Fruit fly (Drosophila melanogaster) whole organism, embryonic: ENCODE data around the gene CG5440.

ENCODE experiments used
- Aef1 ChIP-seq: fragments of 200-800 bp; sonication (Bioruptor generic); IDR thresholded peaks from 3 replicates; pipeline ENCODE4 v1.3.6; 2022; ENCODE audit warnings: missing biosample characterization, missing genetic modification characterization
- CG10274 ChIP-seq: fragments of 200-800 bp; sonication (Bioruptor generic); optimal IDR thresholded peaks from 3 replicates; lab custom pipeline; 2017; ENCODE audit warnings: missing biosample characterization, mild to moderate bottlenecking, missing genetic modification characterization
- CG10431 ChIP-seq: fragments of 200-800 bp; sonication (Bioruptor generic); optimal IDR thresholded peaks from 3 replicates; lab custom pipeline; 2018; ENCODE audit warnings: missing biosample characterization, mild to moderate bottlenecking, missing genetic modification characterization
- CG10565 ChIP-seq: fragments of 200-800 bp; sonication (Bioruptor generic); optimal IDR thresholded peaks from 3 replicates; lab custom pipeline; 2016; ENCODE audit warnings: missing biosample characterization, mild to moderate bottlenecking, missing genetic modification characterization
- CG12769 ChIP-seq: fragments of 200-800 bp; sonication (Bioruptor generic); optimal IDR thresholded peaks from 2 replicates; lab custom pipeline; 2019; ENCODE audit warnings: missing biosample characterization, mild to moderate bottlenecking, missing genetic modification characterization, moderate library complexity
- CG15696 ChIP-seq: fragments of 200-800 bp; sonication (Bioruptor generic); optimal IDR thresholded peaks from 2 replicates; lab custom pipeline; 2019; ENCODE audit warnings: missing biosample characterization, mild to moderate bottlenecking, missing genetic modification characterization, moderate library complexity
- CG17359 ChIP-seq: fragments of 200-800 bp; sonication (Bioruptor generic); optimal IDR thresholded peaks from 3 replicates; lab custom pipeline; 2018; ENCODE audit warnings: missing biosample characterization, mild to moderate bottlenecking, missing genetic modification characterization, moderate library complexity
- CG17802 ChIP-seq: fragments of 200-800 bp; sonication (Bioruptor generic); optimal IDR thresholded peaks from 2 replicates; lab custom pipeline; 2018; ENCODE audit warnings: missing biosample characterization, mild to moderate bottlenecking, missing genetic modification characterization, moderate library complexity
- CG18599 ChIP-seq: fragments of 200-800 bp; sonication (Bioruptor generic); optimal IDR thresholded peaks from 3 replicates; lab custom pipeline; 2017; ENCODE audit warnings: missing biosample characterization, missing genetic modification characterization, mild to moderate bottlenecking, moderate library complexity, missing genetic modification reagents
- CG32772 ChIP-seq: fragments of 200-800 bp; sonication (Bioruptor generic); IDR thresholded peaks from 2 replicates; pipeline ENCODE4 v1.3.6; 2022; ENCODE audit warnings: missing biosample characterization, missing genetic modification characterization
- CG3407 ChIP-seq: fragments of 200-800 bp; sonication (Bioruptor generic); optimal IDR thresholded peaks from 2 replicates; lab custom pipeline; 2018; ENCODE audit warnings: missing biosample characterization, mild to moderate bottlenecking, missing genetic modification characterization
- CG3726 ChIP-seq: fragments of 200-800 bp; sonication (Bioruptor generic); IDR thresholded peaks from 3 replicates; pipeline ENCODE4, ENCODE4 v1.3.6; 2022; ENCODE audit warnings: missing biosample characterization, missing genetic modification characterization
- CG6254 ChIP-seq: fragments of 200-800 bp; sonication (Bioruptor generic); optimal IDR thresholded peaks from 3 replicates; lab custom pipeline; 2017; ENCODE audit warnings: mild to moderate bottlenecking, missing biosample characterization, missing genetic modification reagents, missing genetic modification characterization
- CG9215 ChIP-seq: fragments of 200-800 bp; sonication (Bioruptor generic); IDR thresholded peaks from 2 replicates; pipeline ENCODE4 v1.3.6; 2022; ENCODE audit warnings: missing biosample characterization, missing genetic modification characterization
- CkIIα-i1 ChIP-seq: fragments of 200-800 bp; sonication (Bioruptor generic); IDR thresholded peaks from 2 replicates; pipeline ENCODE4 v1.3.6; 2022; ENCODE audit warnings: missing biosample characterization, missing genetic modification characterization
- CrebB ChIP-seq: fragments of 200-800 bp; sonication (Bioruptor generic); optimal IDR thresholded peaks from 3 replicates; lab custom pipeline; 2018; ENCODE audit warnings: missing biosample characterization, mild to moderate bottlenecking, missing genetic modification characterization
- E2f1 ChIP-seq: fragments of 200-800 bp; sonication (Bioruptor generic); IDR thresholded peaks from 2 replicates; pipeline ENCODE4 v1.3.6; 2022; ENCODE audit warnings: missing biosample characterization, missing genetic modification characterization
- Fer3 ChIP-seq: fragments of 200-800 bp; sonication (Bioruptor generic); optimal IDR thresholded peaks from 2 replicates; lab custom pipeline; 2018; ENCODE audit warnings: missing biosample characterization, mild to moderate bottlenecking, missing genetic modification characterization, moderate library complexity
- Gug ChIP-seq: fragments of 200-800 bp; sonication (Bioruptor generic); IDR thresholded peaks from 4 replicates; pipeline ENCODE4 v1.3.6; 2022; ENCODE audit warnings: missing biosample characterization, missing genetic modification characterization
- Hey ChIP-seq: fragments of 200-800 bp; sonication (Bioruptor generic); optimal IDR thresholded peaks from 3 replicates; lab custom pipeline; 2018; ENCODE audit warnings: missing biosample characterization, mild to moderate bottlenecking, missing genetic modification characterization
- HmgZ ChIP-seq: fragments of 200-800 bp; sonication (Bioruptor generic); optimal IDR thresholded peaks from 2 replicates; lab custom pipeline; 2018; ENCODE audit warnings: missing biosample characterization, mild to moderate bottlenecking, missing genetic modification characterization
- Hr39 ChIP-seq: fragments of >200 bp; optimal IDR thresholded peaks from 2 replicates; lab custom pipeline; 2017
- Jarid2 ChIP-seq: fragments of 200-800 bp; sonication (Bioruptor generic); optimal IDR thresholded peaks from 3 replicates; lab custom pipeline; 2017; ENCODE audit warnings: mild to moderate bottlenecking, missing biosample characterization, missing genetic modification reagents, missing genetic modification characterization
- Mrtf ChIP-seq: fragments of 200-800 bp; sonication (Bioruptor generic); IDR thresholded peaks from 3 replicates; pipeline ENCODE4 v1.3.6; 2022; ENCODE audit warnings: missing biosample characterization, missing genetic modification characterization
- NFAT ChIP-seq: fragments of 200-800 bp; sonication (Bioruptor generic); IDR thresholded peaks from 2 replicates; pipeline ENCODE4 v1.3.6; 2022; ENCODE audit warnings: missing biosample characterization, missing genetic modification characterization
- Nf-YB ChIP-seq: fragments of 200-800 bp; sonication (Bioruptor generic); optimal IDR thresholded peaks from 3 replicates; lab custom pipeline; 2019; ENCODE audit warnings: missing biosample characterization, mild to moderate bottlenecking, missing genetic modification characterization, moderate library complexity
- NfI ChIP-seq: fragments of 200-800 bp; sonication (Bioruptor generic); optimal IDR thresholded peaks from 3 replicates; lab custom pipeline; 2018; ENCODE audit warnings: missing biosample characterization, mild to moderate bottlenecking, missing genetic modification characterization, moderate library complexity
- PHDP ChIP-seq: fragments of 200-800 bp; sonication (Bioruptor generic); optimal IDR thresholded peaks from 3 replicates; lab custom pipeline; 2018; ENCODE audit warnings: missing biosample characterization, mild to moderate bottlenecking, missing genetic modification characterization, moderate library complexity
- Pdp1 ChIP-seq, 2 experiments: fragments of 200-800 bp; sonication (Bioruptor generic); optimal IDR thresholded peaks; 3 replicates each; lab custom pipeline; 2016; ENCODE audit warnings: missing biosample characterization in 2 of 2, missing genetic modification characterization in 2 of 2, mild to moderate bottlenecking in 1 of 2, moderate library complexity in 1 of 2
- Side ChIP-seq: fragments of 200-800 bp; sonication (Bioruptor generic); optimal IDR thresholded peaks from 2 replicates; lab custom pipeline; 2016; ENCODE audit warnings: missing biosample characterization, missing genetic modification characterization
- Six4 ChIP-seq: fragments of 200-800 bp; sonication (Bioruptor generic); optimal IDR thresholded peaks from 2 replicates; lab custom pipeline; 2016; ENCODE audit warnings: missing biosample characterization, missing genetic modification characterization
- YL-1 ChIP-seq: fragments of 200-800 bp; sonication (Bioruptor generic); optimal IDR thresholded peaks from 3 replicates; lab custom pipeline; 2017; ENCODE audit warnings: missing biosample characterization, mild to moderate bottlenecking, missing genetic modification characterization
- ara ChIP-seq: fragments of 200-800 bp; sonication (Bioruptor generic); IDR thresholded peaks from 2 replicates; pipeline ENCODE4 v1.3.6; 2022; ENCODE audit warnings: missing biosample characterization, missing genetic modification characterization
- cato ChIP-seq: fragments of 200-800 bp; sonication (Bioruptor generic); optimal IDR thresholded peaks from 2 replicates; lab custom pipeline; 2016; ENCODE audit warnings: missing biosample characterization, missing genetic modification characterization, borderline replicate concordance
- chinmo ChIP-seq: fragments of 200-800 bp; sonication (Bioruptor generic); IDR thresholded peaks from 4 replicates; pipeline ENCODE4 v1.3.6; 2022; ENCODE audit warnings: missing biosample characterization, missing genetic modification characterization; ENCODE audit not compliant: partially characterized antibody
- her ChIP-seq: fragments of 200-800 bp; sonication (Bioruptor generic); optimal IDR thresholded peaks from 2 replicates; lab custom pipeline; 2016; ENCODE audit warnings: missing biosample characterization, missing genetic modification characterization
- lov ChIP-seq, 2 experiments: fragments of 200-800 bp in 1 of 2; fragments of >200 bp in 1 of 2; sonication (Bioruptor generic) in 1 of 2; IDR thresholded peaks in 1 of 2; optimal IDR thresholded peaks in 1 of 2; 2 replicates in 1 of 2; 3 replicates in 1 of 2; pipeline versions ENCODE4 v1.3.6 to Lab custom; 2017 to 2022; ENCODE audit warnings: missing biosample characterization in 1 of 2, missing genetic modification characterization in 1 of 2
- org-1 ChIP-seq: fragments of 200-800 bp; sonication (Bioruptor generic); optimal IDR thresholded peaks from 2 replicates; lab custom pipeline; 2017; ENCODE audit warnings: missing biosample characterization, missing genetic modification characterization
- prd ChIP-seq, 3 experiments: fragments of >200 bp in 2 of 3; fragments of 200-800 bp in 1 of 3; sonication (Bioruptor generic) in 1 of 3; optimal IDR thresholded peaks in 2 of 3; IDR thresholded peaks in 1 of 3; 2 replicates in 2 of 3; 3 replicates in 1 of 3; pipeline versions ENCODE4 v1.3.6 to Lab custom; 2017 to 2022; ENCODE audit warnings: missing biosample characterization in 1 of 3, missing genetic modification characterization in 1 of 3
- pzg ChIP-seq: fragments of 200-800 bp; sonication (Bioruptor generic); optimal IDR thresholded peaks from 3 replicates; lab custom pipeline; 2018; ENCODE audit warnings: missing biosample characterization, mild to moderate bottlenecking, missing genetic modification characterization, moderate library complexity
- stwl ChIP-seq: fragments of 200-800 bp; sonication (Bioruptor generic); optimal IDR thresholded peaks from 3 replicates; lab custom pipeline; 2018; ENCODE audit warnings: missing biosample characterization, mild to moderate bottlenecking, missing genetic modification characterization, moderate library complexity
- sug ChIP-seq: fragments of 200-800 bp; optimal IDR thresholded peaks from 2 replicates; lab custom pipeline; 2019; ENCODE audit warnings: missing biosample characterization, mild to moderate bottlenecking, missing genetic modification characterization, moderate library complexity
- ttk ChIP-seq: fragments of 200-800 bp; sonication (Bioruptor generic); IDR thresholded peaks from 2 replicates; pipeline ENCODE4 v2.1.2; 2022; ENCODE audit warnings: missing biosample characterization, missing genetic modification characterization
- twi ChIP-seq: fragments of 200-800 bp; optimal IDR thresholded peaks from 2 replicates; lab custom pipeline; 2019; ENCODE audit warnings: missing biosample characterization, mild to moderate bottlenecking, missing genetic modification characterization, moderate library complexity
- zen ChIP-seq: fragments of 200-800 bp; sonication (Bioruptor generic); optimal IDR thresholded peaks from 3 replicates; lab custom pipeline; 2018; ENCODE audit warnings: missing biosample characterization, mild to moderate bottlenecking, missing genetic modification characterization, moderate library complexity

The CG5440 gene

dm6 chr2L:1365037-1365436, 31.1 kb downstream of the CG5440 start:
- no peak for TF ChIP-seq CG3407 (GFP tag; lab: Kevin White, UChicago)
- no peak for TF ChIP-seq CG17802 (tag; lab: Kevin White, UChicago)
- no peak for TF ChIP-seq CG3726 (GFP tag; lab: Robert Waterston, UW)
- TF ChIP-seq org-1 (GFP tag; lab: Kevin White, UChicago): no peak
- no peak for TF ChIP-seq twi (tag; lab: Kevin White, UChicago)
- no peak for TF ChIP-seq HmgZ (tag; lab: Kevin White, UChicago)
- peak; percentile 59 for TF ChIP-seq Hr39 (lab: Kevin White, UChicago)
- TF ChIP-seq, all 482 proteins: peak for 1

- TF ChIP-seq ttk (GFP tag; lab: Robert Waterston, UW) (no peak), CG15696 (tag; lab: Kevin White, UChicago) (no peak), Nf-YB (GFP tag; lab: Kevin White, UChicago) (no peak), stwl (tag; lab: Kevin White, UChicago) (peak; percentile 22), Six4 (GFP tag; lab: Kevin White, UChicago) (no peak)
- TF ChIP-seq, all 482 proteins: peak for 1
These were observed 33.8 kb downstream of the CG5440 start, which contains the start of gene CG14346 for dm6 chr2L:1367696-1368095. TSS of gene CG14346 (plus strand) at chr2L:1367996.

- peak; percentile 28 for TF ChIP-seq CG18599 (GFP tag; lab: Kevin White, UChicago)
- TF ChIP-seq CG10274: no peak
- TF ChIP-seq Pdp1 (GFP tag; optimal IDR thresholded peaks at IDR 0.05; lab: Kevin White, UChicago): no peak
- 0 out of 2 replicates have a peak, but pooled peaks have one; percentile 24 for TF ChIP-seq ara
- no peak for TF ChIP-seq NfI (GFP tag; lab: Kevin White, UChicago)
- no peak for TF ChIP-seq Mrtf (GFP tag; lab: Robert Waterston, UW)
- TF ChIP-seq CG6254 (GFP tag; lab: Kevin White, UChicago): no peak
- no peak for TF ChIP-seq CG12769 (tag; lab: Kevin White, UChicago)
- peak; percentile 22; the same call in 1 of the 3 replicates for TF ChIP-seq Aef1
- no peak for TF ChIP-seq cato (GFP tag; lab: Kevin White, UChicago)
- TF ChIP-seq NFAT (GFP tag; lab: Robert Waterston, UW): no peak
- no peak for TF ChIP-seq CG10565 (GFP tag; lab: Kevin White, UChicago)
- TF ChIP-seq E2f1 (GFP tag; lab: Robert Waterston, UW): no peak
- TF ChIP-seq her (GFP tag; lab: Kevin White, UChicago): no peak
- no peak for TF ChIP-seq YL-1
- no peak for TF ChIP-seq Jarid2
- no peak for TF ChIP-seq CG10431 (GFP tag; lab: Kevin White, UChicago)
- no peak for TF ChIP-seq CG17802 (tag; lab: Kevin White, UChicago)
- 0 out of 2 replicates have a peak, but pooled peaks have one; percentile 12 for TF ChIP-seq CG32772 (GFP tag; lab: Robert Waterston, UW)
- no peak for TF ChIP-seq PHDP (tag; lab: Kevin White, UChicago)
- no peak for TF ChIP-seq chinmo (GFP tag; lab: Robert Waterston, UW)
- no peak for TF ChIP-seq CG9215 (GFP tag; lab: Robert Waterston, UW)
- no peak for TF ChIP-seq Side (GFP tag; lab: Kevin White, UChicago)
- no peak for TF ChIP-seq CkIIα-i1
- no peak for TF ChIP-seq lov (optimal IDR thresholded peaks at IDR 0.05; lab: Kevin White, UChicago)
- TF ChIP-seq lov (GFP tag; IDR thresholded peaks at IDR 0.05; lab: Robert Waterston, UW): no peak
- TF ChIP-seq zen (tag; lab: Kevin White, UChicago): no peak
- no peak for TF ChIP-seq Fer3 (tag; lab: Kevin White, UChicago)
- no peak for TF ChIP-seq prd (optimal IDR thresholded peaks at IDR 0.05; lab: Kevin White, UChicago)
- TF ChIP-seq prd (GFP tag; IDR thresholded peaks at IDR 0.05; lab: Robert Waterston, UW): peak; percentile 7; the same call in 1 of the 3 replicates
- TF ChIP-seq pzg (GFP tag; lab: Kevin White, UChicago): no peak
- TF ChIP-seq sug: no peak
- TF ChIP-seq Gug (GFP tag; lab: Robert Waterston, UW): no peak
- no peak for TF ChIP-seq Hey (tag; lab: Kevin White, UChicago)
- TF ChIP-seq ttk (GFP tag; lab: Robert Waterston, UW): peak; percentile 28; the same call in 1 of the 2 replicates
- TF ChIP-seq CG17359 (tag; lab: Kevin White, UChicago): peak; percentile 15
- no peak for TF ChIP-seq CrebB (tag; lab: Kevin White, UChicago)
These were observed 43.7 kb downstream of the CG5440 start for dm6 chr2L:1377635-1378034.
